Fruit fly (Drosophila melanogaster) whole organism, prepupa: ENCODE results near the gene Ipp.

Experiments
- CG10631 ChIP-seq: fragments of 200-800 bp; sonication (Bioruptor generic); optimal IDR thresholded peaks from 2 replicates; lab custom pipeline; 2016; ENCODE audit warnings: missing biosample characterization, missing genetic modification characterization
- CG11294 ChIP-seq: fragments of 200-800 bp; sonication (Bioruptor generic); IDR thresholded peaks from 2 replicates; pipeline ENCODE4 v1.3.6; 2022; ENCODE audit warnings: missing biosample characterization, missing genetic modification characterization
- CG11762 ChIP-seq: fragments of 200-800 bp; sonication (Bioruptor generic); optimal IDR thresholded peaks from 3 replicates; lab custom pipeline; 2016; ENCODE audit warnings: missing biosample characterization, missing genetic modification characterization; ENCODE audit not compliant: insufficient read depth
- CG11902 ChIP-seq: fragments of 200-800 bp; sonication (Bioruptor generic); optimal IDR thresholded peaks from 3 replicates; lab custom pipeline; 2016; ENCODE audit warnings: missing biosample characterization, missing genetic modification characterization
- CG15336 ChIP-seq: fragments of 200-800 bp; sonication (Bioruptor generic); IDR thresholded peaks from 2 replicates; pipeline ENCODE4 v1.3.6; 2022; ENCODE audit warnings: missing biosample characterization, missing genetic modification characterization
- CG1621 ChIP-seq: fragments of 200-800 bp; sonication (Bioruptor generic); optimal IDR thresholded peaks from 3 replicates; lab custom pipeline; 2018; ENCODE audit warnings: missing biosample characterization, mild to moderate bottlenecking, missing genetic modification characterization
- CG3032 ChIP-seq: fragments of 200-800 bp; optimal IDR thresholded peaks from 2 replicates; lab custom pipeline; 2019; ENCODE audit warnings: missing biosample characterization, mild to moderate bottlenecking, missing genetic modification characterization, moderate library complexity
- CG31627 ChIP-seq: fragments of 200-800 bp; sonication (Bioruptor generic); optimal IDR thresholded peaks from 3 replicates; lab custom pipeline; 2016; ENCODE audit warnings: missing biosample characterization, missing genetic modification characterization
- CG3919 ChIP-seq: fragments of 200-800 bp; sonication (Bioruptor generic); optimal IDR thresholded peaks from 3 replicates; lab custom pipeline; 2016; ENCODE audit warnings: missing biosample characterization, missing genetic modification characterization
- CG4318 ChIP-seq: fragments of 200-800 bp; sonication (Bioruptor generic); optimal IDR thresholded peaks from 3 replicates; lab custom pipeline; 2017; ENCODE audit warnings: missing biosample characterization, mild to moderate bottlenecking, missing genetic modification characterization
- CG6276 ChIP-seq: fragments of 200-800 bp; sonication (Bioruptor generic); optimal IDR thresholded peaks from 2 replicates; lab custom pipeline; 2017; ENCODE audit warnings: missing biosample characterization, mild to moderate bottlenecking, missing genetic modification characterization
- CG6792 ChIP-seq: fragments of 200-800 bp; sonication (Bioruptor generic); optimal IDR thresholded peaks from 3 replicates; lab custom pipeline; 2016; ENCODE audit warnings: missing biosample characterization, missing genetic modification characterization
- CG8119 ChIP-seq: fragments of 200-800 bp; sonication (Bioruptor generic); IDR thresholded peaks from 3 replicates; pipeline ENCODE4 v1.3.6; 2022; ENCODE audit warnings: missing biosample characterization, missing genetic modification characterization
- CG8319 ChIP-seq: fragments of 200-800 bp; sonication (Bioruptor generic); optimal IDR thresholded peaks from 3 replicates; lab custom pipeline; 2016; ENCODE audit warnings: missing biosample characterization, missing genetic modification characterization
- CG9139 ChIP-seq: fragments of 200-800 bp; sonication (Bioruptor generic); optimal IDR thresholded peaks from 3 replicates; lab custom pipeline; 2017; ENCODE audit warnings: missing biosample characterization, mild to moderate bottlenecking, missing genetic modification characterization
- Eip75B ChIP-seq: fragments of 200-800 bp; sonication (Bioruptor generic); optimal IDR thresholded peaks from 3 replicates; lab custom pipeline; 2016; ENCODE audit warnings: missing biosample characterization, missing genetic modification characterization
- Eip78C ChIP-seq: fragments of 200-800 bp; sonication (Bioruptor generic); peaks from one replicate; lab custom pipeline; 2016; ENCODE audit warnings: missing biosample characterization, missing genetic modification characterization
- Eip93F ChIP-seq: fragments of 200-800 bp; sonication (Bioruptor generic); optimal IDR thresholded peaks from 2 replicates; lab custom pipeline; 2016; ENCODE audit warnings: missing biosample characterization, mild to moderate bottlenecking, missing genetic modification characterization
- Ets21C ChIP-seq: fragments of 200-800 bp; sonication (Bioruptor generic); optimal IDR thresholded peaks from 3 replicates; lab custom pipeline; 2016; ENCODE audit warnings: missing biosample characterization, missing genetic modification characterization
- Ets96B ChIP-seq: fragments of 200-800 bp; optimal IDR thresholded peaks from 2 replicates; lab custom pipeline; 2019; ENCODE audit warnings: missing biosample characterization, mild to moderate bottlenecking, missing genetic modification characterization, moderate library complexity
- Gug ChIP-seq: fragments of 200-800 bp; sonication (Bioruptor generic); IDR thresholded peaks from 2 replicates; pipeline ENCODE4 v1.3.6; 2022; ENCODE audit warnings: missing biosample characterization, missing genetic modification characterization
- Hr38 ChIP-seq: sonication (Bioruptor generic); optimal IDR thresholded peaks from 2 replicates; lab custom pipeline; 2016; ENCODE audit warnings: missing biosample characterization, missing genetic modification characterization
- Hr39 ChIP-seq: fragments of 200-800 bp; sonication (Bioruptor generic); optimal IDR thresholded peaks from 2 replicates; lab custom pipeline; 2016; ENCODE audit warnings: missing biosample characterization, missing genetic modification characterization
- Hr4 ChIP-seq: fragments of 200-800 bp; sonication (Bioruptor generic); optimal IDR thresholded peaks from 3 replicates; lab custom pipeline; 2016; ENCODE audit warnings: missing biosample characterization, missing genetic modification characterization
- Lpt ChIP-seq: fragments of 200-800 bp; sonication (Bioruptor generic); optimal IDR thresholded peaks from 3 replicates; lab custom pipeline; 2016; ENCODE audit warnings: missing biosample characterization, missing genetic modification characterization
- OdsH ChIP-seq: fragments of 200-800 bp; sonication (Bioruptor generic); optimal IDR thresholded peaks from 3 replicates; lab custom pipeline; 2016; ENCODE audit warnings: missing biosample characterization, missing genetic modification characterization
- Smox ChIP-seq: fragments of 200-800 bp; sonication (Bioruptor generic); optimal IDR thresholded peaks from 3 replicates; lab custom pipeline; 2016; ENCODE audit warnings: missing biosample characterization, missing genetic modification characterization
- Sox102F ChIP-seq: fragments of 200-800 bp; sonication (Bioruptor generic); optimal IDR thresholded peaks from 2 replicates; lab custom pipeline; 2016; ENCODE audit warnings: missing biosample characterization, mild to moderate bottlenecking, missing genetic modification characterization
- Sox14 ChIP-seq: fragments of 200-800 bp; sonication (Bioruptor generic); optimal IDR thresholded peaks from 3 replicates; lab custom pipeline; 2016; ENCODE audit warnings: missing biosample characterization, missing genetic modification characterization
- achi ChIP-seq: fragments of 200-800 bp; sonication (Bioruptor generic); optimal IDR thresholded peaks from 3 replicates; lab custom pipeline; 2016; ENCODE audit warnings: missing biosample characterization, missing genetic modification characterization
- acj6 ChIP-seq: fragments of 200-800 bp; sonication (Bioruptor generic); optimal IDR thresholded peaks from 3 replicates; lab custom pipeline; 2016; ENCODE audit warnings: missing biosample characterization, missing genetic modification characterization
- dac ChIP-seq: fragments of 200-800 bp; sonication (Bioruptor generic); optimal IDR thresholded peaks from 2 replicates; lab custom pipeline; 2017; ENCODE audit warnings: missing biosample characterization, mild to moderate bottlenecking, missing genetic modification characterization
- dsx ChIP-seq: fragments of 200-800 bp; optimal IDR thresholded peaks from 3 replicates; lab custom pipeline; 2019; ENCODE audit warnings: missing biosample characterization, mild to moderate bottlenecking, missing genetic modification characterization, moderate library complexity; ENCODE audit not compliant: poor library complexity, severe bottlenecking
- eg ChIP-seq: fragments of 200-800 bp; sonication (Bioruptor generic); IDR thresholded peaks from 3 replicates; pipeline ENCODE4 v1.3.6; 2022; ENCODE audit warnings: missing biosample characterization, missing genetic modification characterization
- esn ChIP-seq: fragments of 200-800 bp; sonication (Bioruptor generic); optimal IDR thresholded peaks from 2 replicates; lab custom pipeline; 2016; ENCODE audit warnings: missing biosample characterization, mild to moderate bottlenecking, missing genetic modification characterization, moderate library complexity
- fd85E ChIP-seq: fragments of 200-800 bp; sonication (Bioruptor generic); optimal IDR thresholded peaks from 3 replicates; lab custom pipeline; 2016; ENCODE audit warnings: missing biosample characterization, missing genetic modification characterization
- fkh ChIP-seq: fragments of 200-800 bp; sonication (Bioruptor generic); optimal IDR thresholded peaks from 3 replicates; lab custom pipeline; 2017; ENCODE audit warnings: missing biosample characterization, mild to moderate bottlenecking, missing genetic modification characterization, moderate library complexity
- lz ChIP-seq: fragments of 200-800 bp; sonication (Bioruptor generic); optimal IDR thresholded peaks from 3 replicates; lab custom pipeline; 2016; ENCODE audit warnings: missing biosample characterization, missing genetic modification characterization
- net ChIP-seq: fragments of 200-800 bp; sonication (Bioruptor generic); optimal IDR thresholded peaks from 3 replicates; lab custom pipeline; 2016; ENCODE audit warnings: missing biosample characterization, missing genetic modification characterization
- pdm3 ChIP-seq: fragments of 200-800 bp; sonication (Bioruptor generic); optimal IDR thresholded peaks from 3 replicates; lab custom pipeline; 2016; ENCODE audit warnings: missing biosample characterization, missing genetic modification characterization
- salr ChIP-seq, 2 experiments: fragments of 200-800 bp; sonication (Bioruptor generic); optimal IDR thresholded peaks; 3 replicates each; lab custom pipeline; 2016 to 2018; ENCODE audit warnings: missing biosample characterization in 2 of 2, missing genetic modification characterization in 2 of 2, mild to moderate bottlenecking in 1 of 2
- spab ChIP-seq: fragments of 200-800 bp; sonication (Bioruptor generic); optimal IDR thresholded peaks from 2 replicates; lab custom pipeline; 2017; ENCODE audit warnings: missing biosample characterization, mild to moderate bottlenecking, missing genetic modification characterization, missing genetic modification reagents
- ss ChIP-seq, 2 experiments: fragments of 200-800 bp; sonication (Bioruptor generic); optimal IDR thresholded peaks; 2 replicates in 1 of 2; 3 replicates in 1 of 2; lab custom pipeline; 2017 to 2018; ENCODE audit warnings: mild to moderate bottlenecking in 2 of 2, missing biosample characterization in 2 of 2, missing genetic modification characterization in 2 of 2, moderate library complexity in 1 of 2
- topi ChIP-seq: fragments of 200-800 bp; sonication (Bioruptor generic); optimal IDR thresholded peaks from 3 replicates; lab custom pipeline; 2016; ENCODE audit warnings: missing biosample characterization, missing genetic modification characterization
- vri ChIP-seq: fragments of 200-800 bp; sonication (Bioruptor generic); optimal IDR thresholded peaks from 3 replicates; lab custom pipeline; 2016; ENCODE audit warnings: missing biosample characterization, mild to moderate bottlenecking, missing genetic modification characterization

Gene Ipp

DNA sequence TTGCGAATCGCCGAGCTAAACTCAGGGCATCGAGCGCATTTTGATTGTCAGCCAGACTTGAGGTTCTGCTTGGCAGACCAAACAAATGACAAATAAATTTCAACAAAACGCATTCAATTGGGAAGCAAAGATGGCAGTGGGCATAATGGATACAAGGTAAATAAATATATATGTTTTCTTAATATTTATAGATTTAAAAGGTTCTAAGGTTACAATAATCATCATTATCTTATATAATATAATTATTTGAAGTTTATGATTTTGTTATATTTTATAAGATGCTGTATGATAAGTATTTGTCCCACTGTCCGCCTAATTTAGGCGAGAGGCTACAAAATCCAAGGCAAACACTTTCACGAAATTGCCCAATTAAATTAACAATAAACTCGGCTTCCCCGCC, 40.5 kb upstream of the Ipp start (continued):
- TF ChIP-seq pdm3 (GFP tag; lab: Kevin White, UChicago) (no peak), Hr39 (GFP tag; lab: Kevin White, UChicago) (no peak), Sox14 (no peak), Ets96B (peak; percentile 52), CG3919 (GFP tag; lab: Kevin White, UChicago) (no peak), achi (GFP tag; lab: Kevin White, UChicago) (no peak), topi (no peak), dsx (GFP tag; lab: Kevin White, UChicago) (no peak), CG8119 (GFP tag; lab: Robert Waterston, UW) (no peak; the same call in 2 of the 3 replicates), salr (GFP tag; optimal IDR thresholded peaks at IDR 0.05; lab: Kevin White, UChicago) (no peak), acj6 (GFP tag; lab: Kevin White, UChicago) (no peak), fd85E (GFP tag; lab: Kevin White, UChicago) (no peak), Eip93F (GFP tag; lab: Kevin White, UChicago) (no peak), OdsH (GFP tag; lab: Kevin White, UChicago) (peak; percentile 25), lz (GFP tag; lab: Kevin White, UChicago) (no peak), spab (GFP tag; lab: Kevin White, UChicago) (peak; percentile 9), Hr38 (no peak), CG6792 (GFP tag; lab: Kevin White, UChicago) (no peak), CG8319 (GFP tag; lab: Kevin White, UChicago) (no peak), CG1621 (no peak)

DNA sequence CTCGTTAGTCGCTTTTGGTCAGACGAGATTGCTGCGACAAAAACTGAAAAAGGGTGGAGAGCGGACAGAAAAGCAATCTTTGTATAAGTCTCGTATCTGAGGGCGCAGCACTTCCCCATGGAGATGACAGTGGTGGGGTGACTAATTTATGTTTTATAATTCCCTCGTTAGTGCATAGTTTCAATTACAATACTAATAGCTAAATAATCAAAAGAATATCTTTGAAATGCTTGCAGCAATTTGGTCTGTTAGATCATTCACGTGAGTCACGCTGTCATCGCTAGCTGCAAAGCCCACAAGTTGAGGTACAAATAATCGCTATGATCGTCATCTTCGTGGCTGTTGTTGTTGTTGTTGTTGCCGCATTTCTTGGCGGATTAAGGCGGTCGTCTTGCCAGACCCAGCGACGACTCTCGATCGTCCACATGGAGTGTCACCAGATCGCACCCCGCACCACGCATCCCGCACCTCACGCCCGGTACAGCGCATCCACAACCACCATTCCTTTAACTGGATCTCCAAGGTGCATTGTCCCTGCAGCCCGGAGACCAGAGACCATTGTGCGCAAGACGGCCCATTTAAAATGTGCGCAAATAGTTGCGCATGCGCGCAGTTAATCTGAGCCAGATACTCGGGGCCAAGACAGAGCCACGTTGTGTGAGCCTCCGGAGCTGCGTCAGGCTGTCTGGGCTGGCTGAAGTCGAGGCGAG, 36.6 kb upstream of the Ipp start:
- TF ChIP-seq CG31627 (GFP tag; lab: Kevin White, UChicago) (peak; percentile 64), lz (GFP tag; lab: Kevin White, UChicago) (peak; percentile 58), net (GFP tag; lab: Kevin White, UChicago) (peak; percentile 69), Ets21C (GFP tag; lab: Kevin White, UChicago) (peak; percentile 57), pdm3 (GFP tag; lab: Kevin White, UChicago) (peak; percentile 73), Smox (peak; percentile 70), CG6792 (GFP tag; lab: Kevin White, UChicago) (peak; percentile 71), Eip93F (GFP tag; lab: Kevin White, UChicago) (no peak), Gug (GFP tag; lab: Robert Waterston, UW) (peak; percentile 29; the same call in 1 of the 2 replicates), Sox14 (peak; percentile 80), Lpt (GFP tag; lab: Kevin White, UChicago) (peak; percentile 17), CG1621 (peak; percentile 66), Eip75B (GFP tag; lab: Kevin White, UChicago) (peak; percentile 74), Hr38 (no peak), Hr39 (GFP tag; lab: Kevin White, UChicago) (peak; percentile 73), vri (GFP tag; lab: Kevin White, UChicago) (peak; percentile 59), CG11762 (GFP tag; lab: Kevin White, UChicago) (peak; percentile 67), esn (GFP tag; lab: Kevin White, UChicago) (peak; percentile 78), CG6276 (GFP tag; lab: Kevin White, UChicago) (no peak), dsx (GFP tag; lab: Kevin White, UChicago) (peak; percentile 81), CG10631 (GFP tag; lab: Kevin White, UChicago) (peak; percentile 70), CG3919 (GFP tag; lab: Kevin White, UChicago) (peak; percentile 92), CG15336 (GFP tag; lab: Robert Waterston, UW) (peak; percentile 56), spab (GFP tag; lab: Kevin White, UChicago) (peak; percentile 84), achi (GFP tag; lab: Kevin White, UChicago) (peak; percentile 80), Sox102F (GFP tag; lab: Kevin White, UChicago) (peak; percentile 73), fd85E (GFP tag; lab: Kevin White, UChicago) (no peak), CG11294 (peak; percentile 10; the same call in 1 of the 2 replicates), dac (GFP tag; lab: Kevin White, UChicago) (no peak), topi (peak; percentile 87), CG9139 (GFP tag; lab: Kevin White, UChicago) (peak; percentile 78), Hr4 (peak; percentile 29), fkh (GFP tag; lab: Kevin White, UChicago) (no peak), CG3032 (tag; lab: Kevin White, UChicago) (peak; percentile 80), CG8319 (GFP tag; lab: Kevin White, UChicago) (peak; percentile 40), eg (GFP tag; lab: Robert Waterston, UW) (peak; percentile 36; the same call in 1 of the 3 replicates), ss (GFP tag; optimal IDR thresholded peaks at IDR 0.05; lab: Kevin White, UChicago) (peak; percentile 76 to 77), Eip78C (peak; percentile 95), acj6 (GFP tag; lab: Kevin White, UChicago) (peak; percentile 80), CG11902 (GFP tag; lab: Kevin White, UChicago) (peak; percentile 75), CG4318 (GFP tag; lab: Kevin White, UChicago) (no peak)
